Fruit fly (Drosophila melanogaster): Measurements from ENCODE around the gene CG7166.

CG7166 gene

dm6 chr3L:21640815-21641214 lies 15.4 kb upstream of the CG7166 start, which contains the start of gene Atox1 (continued):
- TF ChIP-seq pb (GFP tag; optimal IDR thresholded peaks at IDR 0.05): peak; percentile 23
- peak; percentile 78; the same call in 2 of the 3 replicates for TF ChIP-seq ci (GFP tag; IDR thresholded peaks at IDR 0.05)
- TF ChIP-seq Atf3 (GFP tag; optimal IDR thresholded peaks at IDR 0.05): no peak
- peak; percentile 36 for TF ChIP-seq Deaf1 (tag; optimal IDR thresholded peaks at IDR 0.05)
- TF ChIP-seq GATAe (GFP tag; conservative IDR thresholded peaks at IDR 0.05): no peak
- no peak for TF ChIP-seq ttk (GFP tag; IDR thresholded peaks at IDR 0.05)
- TF ChIP-seq CG12071 (GFP tag; optimal IDR thresholded peaks at IDR 0.05): no peak
- TF ChIP-seq Dip2 (GFP tag; IDR thresholded peaks at IDR 0.05): no peak
- TF ChIP-seq bigmax (GFP tag; optimal IDR thresholded peaks at IDR 0.05): peak; percentile 40
- TF ChIP-seq CG1792 (GFP tag; optimal IDR thresholded peaks at IDR 0.05): no peak
- no peak for TF ChIP-seq CG34224 (GFP tag; IDR thresholded peaks at IDR 0.05; ENCODE audit: partially characterized antibody)
- peak; percentile 28 for TF ChIP-seq CG7839 (tag; optimal IDR thresholded peaks at IDR 0.05)
- 0 out of 3 replicates have a peak, but pooled peaks have one; percentile 17 for TF ChIP-seq CG6175 (GFP tag; IDR thresholded peaks at IDR 0.05)
- no peak for TF ChIP-seq tna (GFP tag; IDR thresholded peaks at IDR 0.05; ENCODE audit: partially characterized antibody)
- TF ChIP-seq CG9797 (GFP tag; optimal IDR thresholded peaks at IDR 0.05): peak; percentile 83
- peak; percentile 60 for TF ChIP-seq trem (tag; optimal IDR thresholded peaks at IDR 0.05)
- TF ChIP-seq Usf (GFP tag; optimal IDR thresholded peaks at IDR 0.05): no peak
- no peak for TF ChIP-seq TFAM (GFP tag; optimal IDR thresholded peaks at IDR 0.05)
- TF ChIP-seq Nf-YB (GFP tag; optimal IDR thresholded peaks at IDR 0.05): no peak
- TF ChIP-seq CG10979 (tag; optimal IDR thresholded peaks at IDR 0.05): no peak
- no peak for TF ChIP-seq Drgx (GFP tag; IDR thresholded peaks at IDR 0.05)
- no peak for TF ChIP-seq CG3281 (GFP tag; optimal IDR thresholded peaks at IDR 0.05)
- peak; percentile 55 for TF ChIP-seq CrebB (tag; optimal IDR thresholded peaks at IDR 0.05)
- TF ChIP-seq Max (GFP tag; optimal IDR thresholded peaks at IDR 0.05): no peak
- no peak for TF ChIP-seq org-1 (GFP tag; optimal IDR thresholded peaks at IDR 0.05)
- peak; percentile 96 for TF ChIP-seq pzg (GFP tag; optimal IDR thresholded peaks at IDR 0.05)
- TF ChIP-seq tgo (GFP tag; IDR thresholded peaks at IDR 0.05): no peak
- TF ChIP-seq CG11085 (GFP tag; IDR thresholded peaks at IDR 0.05): no peak
- peak; percentile 69 for TF ChIP-seq ftz-f1 (GFP tag; optimal IDR thresholded peaks at IDR 0.05)
- TF ChIP-seq fru (optimal IDR thresholded peaks at IDR 0.05): no peak
- peak; percentile 52 for TF ChIP-seq CoRest (tag; optimal IDR thresholded peaks at IDR 0.05)
- no peak for TF ChIP-seq CG16779 (GFP tag; IDR thresholded peaks at IDR 0.05)
- no peak for TF ChIP-seq Dll (GFP tag; IDR thresholded peaks at IDR 0.05; ENCODE audit: partially characterized antibody)
- TF ChIP-seq sob (GFP tag; IDR thresholded peaks at IDR 0.05): peak; percentile 43; the same call in 1 of the 2 replicates
- no peak for TF ChIP-seq CG15479 (GFP tag; optimal IDR thresholded peaks at IDR 0.05)
- TF ChIP-seq Opbp (GFP tag; IDR thresholded peaks at IDR 0.05; ENCODE audit: partially characterized antibody): peak; percentile 55; the same call in 1 of the 3 replicates
- TF ChIP-seq CG6854 (GFP tag; optimal IDR thresholded peaks at IDR 0.05): no peak
- TF ChIP-seq CG10274 (GFP tag; optimal IDR thresholded peaks at IDR 0.05): no peak
- TF ChIP-seq nerfin-2 (GFP tag; IDR thresholded peaks at IDR 0.05; ENCODE audit: partially characterized antibody): no peak
- TF ChIP-seq CG15601 (tag; optimal IDR thresholded peaks at IDR 0.05): peak; percentile 70
- TF ChIP-seq CG11398 (GFP tag; optimal IDR thresholded peaks at IDR 0.05): no peak
- TF ChIP-seq CG12391 (tag; optimal IDR thresholded peaks at IDR 0.05): peak; percentile 35
- peak; percentile 37; the same call in 1 of the 3 replicates for TF ChIP-seq dysf (GFP tag; IDR thresholded peaks at IDR 0.05)
- TF ChIP-seq HmgZ (tag; optimal IDR thresholded peaks at IDR 0.05): peak; percentile 91
- peak; percentile 43 for TF ChIP-seq Meics (GFP tag; optimal IDR thresholded peaks at IDR 0.05)
- peak; percentile 21 for TF ChIP-seq Jarid2 (GFP tag; optimal IDR thresholded peaks at IDR 0.05)
- no peak for TF ChIP-seq Bdp1 (GFP tag; optimal IDR thresholded peaks at IDR 0.05)
- TF ChIP-seq CG3407 (GFP tag; optimal IDR thresholded peaks at IDR 0.05): no peak
- no peak for TF ChIP-seq lmd (GFP tag; IDR thresholded peaks at IDR 0.05)
- TF ChIP-seq sim (GFP tag; IDR thresholded peaks at IDR 0.05): no peak
- peak; percentile 23 for TF ChIP-seq gcm (GFP tag; optimal IDR thresholded peaks at IDR 0.05)

Measured in whole organism, embryonic.